Fruit fly (Drosophila melanogaster) S2 (cell line): Measurements from ENCODE around the gene CG4822.

Experiments used
- CG8478 ChIP-seq: fragments of >200 bp; optimal IDR thresholded peaks from 2 replicates; lab custom pipeline; 2018
- CTCF ChIP-seq, 2 experiments: fragments of >200 bp; optimal IDR thresholded peaks; 2 replicates each; lab custom pipeline; 2018

DNA sequence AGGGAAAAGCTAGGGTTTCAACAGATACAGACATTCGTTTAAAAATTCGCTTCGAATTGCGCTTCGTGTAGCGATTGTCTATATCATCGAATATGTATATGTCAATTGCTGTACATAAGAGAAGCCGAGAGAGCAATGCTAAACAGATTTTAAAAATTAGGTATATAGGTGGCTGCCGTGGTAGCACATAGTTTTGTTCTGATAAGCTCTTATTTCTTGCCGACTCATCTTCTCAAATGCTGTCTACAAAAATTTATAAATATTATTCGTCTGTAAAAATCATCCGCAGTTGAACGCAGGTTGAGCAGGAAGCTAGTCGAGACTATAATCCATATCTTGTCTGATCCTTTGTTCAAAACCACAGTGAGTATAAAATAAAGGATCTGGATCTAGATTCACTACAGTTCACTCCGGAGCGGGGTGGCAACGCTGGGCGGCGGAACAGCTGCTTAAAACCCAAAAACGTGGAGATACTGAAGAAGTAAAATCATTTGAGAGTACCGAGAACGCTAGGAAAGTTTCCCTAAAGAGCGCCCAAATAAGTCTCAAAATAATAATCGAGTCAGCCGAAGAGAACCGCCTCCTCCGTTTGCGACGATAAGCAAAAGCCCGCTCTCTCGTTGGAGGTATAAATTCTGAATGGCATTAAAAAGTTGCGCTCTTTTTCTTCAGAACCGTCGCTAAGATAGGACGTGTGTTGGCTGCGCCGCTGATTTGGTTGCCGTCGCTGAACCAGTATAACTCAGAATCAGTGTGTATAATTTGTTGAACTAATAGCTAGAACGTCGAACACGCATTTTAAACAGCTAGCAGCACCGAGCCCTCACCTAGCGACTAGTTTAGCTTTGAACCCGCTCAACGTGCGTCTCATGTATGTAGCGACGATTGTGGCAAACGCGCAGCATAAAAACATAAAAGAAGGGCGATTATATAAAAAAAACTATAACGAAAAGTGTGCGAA is 13.8 kb downstream of the CG4822 start:
- TF ChIP-seq CG8478 (lab: Kevin White, UChicago) (no peak), CTCF (optimal IDR thresholded peaks at IDR 0.05; lab: Kevin White, UChicago) (peak in 1 of 2 experiments; percentile 2)
